Fruit fly (Drosophila melanogaster): Measurements from ENCODE around the gene CG9168.

Gene CG9168

DNA sequence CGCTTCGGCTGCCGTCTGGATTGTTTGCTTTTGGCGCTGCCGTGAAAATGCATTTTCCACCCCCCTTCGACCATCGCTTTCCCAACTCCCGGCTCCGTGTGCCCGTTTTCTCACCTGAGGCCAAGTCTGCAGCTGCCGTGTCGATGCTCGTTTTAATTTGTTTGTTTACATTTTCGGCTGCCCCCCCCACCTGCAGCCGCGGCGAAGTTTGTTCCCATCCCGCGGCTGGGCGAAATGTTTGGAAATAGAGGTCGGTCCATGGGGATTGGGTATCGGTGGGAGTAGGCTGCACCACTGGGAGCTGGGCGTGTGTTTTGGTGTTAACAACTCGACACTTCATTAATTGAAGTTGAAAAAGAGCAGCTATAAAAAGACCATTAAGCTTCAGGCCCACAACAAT, 9.1 kb downstream of the CG9168 start (continued):
- TF ChIP-seq CG6254 (GFP tag; optimal IDR thresholded peaks at IDR 0.05), result no peak
- TF ChIP-seq CG2875 (GFP tag; optimal IDR thresholded peaks at IDR 0.05), result peak; percentile 25
- no peak for TF ChIP-seq D19A (tag; optimal IDR thresholded peaks at IDR 0.05)
- TF ChIP-seq CG10267 (tag; optimal IDR thresholded peaks at IDR 0.05), result no peak
- TF ChIP-seq ci (GFP tag; IDR thresholded peaks at IDR 0.05), result 0 out of 3 replicates have a peak, but pooled peaks have one; percentile 15
- no peak for TF ChIP-seq phol (tag; optimal IDR thresholded peaks at IDR 0.05)
- no peak for TF ChIP-seq Dad (GFP tag; optimal IDR thresholded peaks at IDR 0.05)
- no peak for TF ChIP-seq chm (GFP tag; IDR thresholded peaks at IDR 0.05)
- no peak for TF ChIP-seq CG10209 (GFP tag; optimal IDR thresholded peaks at IDR 0.05)
- no peak for TF ChIP-seq CG1024 (GFP tag; IDR thresholded peaks at IDR 0.05)
- TF ChIP-seq lab (GFP tag; optimal IDR thresholded peaks at IDR 0.05), result no peak
- TF ChIP-seq CG32767 (GFP tag; IDR thresholded peaks at IDR 0.05), result 0 out of 2 replicates have a peak, but pooled peaks have one; percentile 16
- peak; percentile 19 for TF ChIP-seq da (GFP tag; optimal IDR thresholded peaks at IDR 0.05)
- TF ChIP-seq salm (tag; optimal IDR thresholded peaks at IDR 0.05), result no peak
- peak; percentile 21 for TF ChIP-seq CG12769 (tag; optimal IDR thresholded peaks at IDR 0.05)
- TF ChIP-seq dm (GFP tag; optimal IDR thresholded peaks at IDR 0.05), result no peak
- no peak for TF ChIP-seq knrl (GFP tag; IDR thresholded peaks at IDR 0.05; ENCODE audit: partially characterized antibody)
- no peak for TF ChIP-seq CG13775 (GFP tag; optimal IDR thresholded peaks at IDR 0.05)
- TF ChIP-seq MBD-R2 (GFP tag; IDR thresholded peaks at IDR 0.05), result no peak
- no peak for TF ChIP-seq org-1 (GFP tag; optimal IDR thresholded peaks at IDR 0.05)
- TF ChIP-seq Meics (GFP tag; optimal IDR thresholded peaks at IDR 0.05), result no peak
- no peak for TF ChIP-seq sqz (GFP tag; optimal IDR thresholded peaks at IDR 0.05)
- no peak for TF ChIP-seq CG33213 (GFP tag; optimal IDR thresholded peaks at IDR 0.05)
- TF ChIP-seq ranshi (GFP tag; IDR thresholded peaks at IDR 0.05), result no peak
- peak; percentile 75 for TF ChIP-seq crol (GFP tag; IDR thresholded peaks at IDR 0.05)
- peak; percentile 53 for TF ChIP-seq fd64A (GFP tag; optimal IDR thresholded peaks at IDR 0.05)
- no peak for TF ChIP-seq Sry-δ (GFP tag; optimal IDR thresholded peaks at IDR 0.05)
- no peak for TF ChIP-seq HLH54F (GFP tag; optimal IDR thresholded peaks at IDR 0.05)
- no peak for TF ChIP-seq lbe (GFP tag; optimal IDR thresholded peaks at IDR 0.05)
- TF ChIP-seq gt (GFP tag; IDR thresholded peaks at IDR 0.05), result no peak
- TF ChIP-seq Jarid2 (GFP tag; optimal IDR thresholded peaks at IDR 0.05), result no peak
- no peak for TF ChIP-seq CG1233 (GFP tag; optimal IDR thresholded peaks at IDR 0.05)
- no peak for TF ChIP-seq CG10274 (GFP tag; optimal IDR thresholded peaks at IDR 0.05)
- no peak for TF ChIP-seq CG12299 (tag; optimal IDR thresholded peaks at IDR 0.05)
- no peak for TF ChIP-seq sim (GFP tag; IDR thresholded peaks at IDR 0.05)
- peak; percentile 10 for TF ChIP-seq CG16863 (GFP tag; optimal IDR thresholded peaks at IDR 0.05)
- no peak for TF ChIP-seq zf30C (GFP tag; optimal IDR thresholded peaks at IDR 0.05)
- no peak for TF ChIP-seq CG2202 (tag; optimal IDR thresholded peaks at IDR 0.05)
- TF ChIP-seq CG43689 (GFP tag; IDR thresholded peaks at IDR 0.05), result no peak
- no peak for TF ChIP-seq Ada2b (GFP tag; IDR thresholded peaks at IDR 0.05)
- TF ChIP-seq CG7987 (GFP tag; optimal IDR thresholded peaks at IDR 0.05), result no peak
- no peak for TF ChIP-seq zen (tag; optimal IDR thresholded peaks at IDR 0.05)
- TF ChIP-seq dimm (GFP tag; IDR thresholded peaks at IDR 0.05), result no peak
- TF ChIP-seq Poxn (GFP tag; IDR thresholded peaks at IDR 0.05), result no peak
- no peak for TF ChIP-seq Oli (tag; optimal IDR thresholded peaks at IDR 0.05)
- no peak for TF ChIP-seq br (optimal IDR thresholded peaks at IDR 0.05)
- TF ChIP-seq Med (GFP tag), result peak; percentile 71

All from whole organism, embryonic.